Worm (Caenorhabditis elegans): ENCODE measurements around the gene fat-3.

- TF ChIP-seq unc-62 (GFP tag; optimal IDR thresholded peaks at IDR 0.05) (no peak), nhr-12 (tag; optimal IDR thresholded peaks at IDR 0.05) (no peak), fos-1 (tag; optimal IDR thresholded peaks at IDR 0.05) (no peak)
These were observed 29.8 kb downstream of the fat-3 start, which contains the start of gene kin-21 for ce11 chrIV:9832586-9832985.
